Worm (Caenorhabditis elegans) whole organism, L3 larva: ENCODE results near the gene fbxa-116.

ENCODE experiments used
- ceh-9 ChIP-seq: sonication (generic microtip); optimal IDR thresholded peaks from 2 replicates; lab custom pipeline; 2018; ENCODE audit warnings: missing biosample characterization, missing genetic modification characterization
- nhr-237 ChIP-seq: fragments of 150-350 bp; optimal IDR thresholded peaks from 2 replicates; lab custom pipeline; 2014; ENCODE audit warnings: missing biosample characterization, missing genetic modification characterization

ce11 chrV:20233743-20234142 lies 45.1 kb upstream of the fbxa-116 start, which contains the start of gene Y113G7B.15:
- TF ChIP-seq ceh-9 (tag; lab: Kevin White, UChicago) (no peak), nhr-237 (tag; lab: Kevin White, UChicago) (no peak)
